Fruit fly (Drosophila melanogaster) whole organism, embryonic: Measurements from ENCODE around the gene Ret.

Source experiments
- Ada2b ChIP-seq: fragments of 200-800 bp; sonication (Bioruptor generic); IDR thresholded peaks from 2 replicates; pipeline ENCODE4 v1.3.6; 2022; ENCODE audit warnings: missing biosample characterization, missing genetic modification characterization
- Aef1 ChIP-seq: fragments of 200-800 bp; sonication (Bioruptor generic); IDR thresholded peaks from 3 replicates; pipeline ENCODE4 v1.3.6; 2022; ENCODE audit warnings: missing biosample characterization, missing genetic modification characterization
- Atf3 ChIP-seq: fragments of 200-800 bp; sonication (Bioruptor generic); optimal IDR thresholded peaks from 3 replicates; lab custom pipeline; 2016; ENCODE audit warnings: missing biosample characterization, missing genetic modification characterization
- CG10147 ChIP-seq: fragments of 200-800 bp; sonication (Bioruptor generic); optimal IDR thresholded peaks from 2 replicates; lab custom pipeline; 2019; ENCODE audit warnings: missing biosample characterization, mild to moderate bottlenecking, missing genetic modification characterization, moderate library complexity
- CG10366 ChIP-seq: fragments of 200-800 bp; sonication (Bioruptor generic); IDR thresholded peaks from 2 replicates; pipeline ENCODE4 v1.3.6; 2022; ENCODE audit warnings: missing biosample characterization, missing genetic modification characterization
- CG12104 ChIP-seq: fragments of 200-800 bp; sonication (Bioruptor generic); optimal IDR thresholded peaks from 3 replicates; lab custom pipeline; 2016; ENCODE audit warnings: missing biosample characterization, missing genetic modification characterization
- CG12299 ChIP-seq: fragments of 200-800 bp; sonication (Bioruptor generic); optimal IDR thresholded peaks from 2 replicates; lab custom pipeline; 2018; ENCODE audit warnings: missing biosample characterization, mild to moderate bottlenecking, missing genetic modification characterization
- CG12659 ChIP-seq: fragments of 200-800 bp; sonication (Bioruptor generic); optimal IDR thresholded peaks from 3 replicates; lab custom pipeline; 2017; ENCODE audit warnings: mild to moderate bottlenecking, missing biosample characterization, missing genetic modification reagents, missing genetic modification characterization
- CG13296 ChIP-seq: fragments of 200-800 bp; sonication (Bioruptor generic); optimal IDR thresholded peaks from 3 replicates; lab custom pipeline; 2018; ENCODE audit warnings: missing biosample characterization, mild to moderate bottlenecking, missing genetic modification characterization
- CG13424 ChIP-seq: fragments of 200-800 bp; sonication (Bioruptor generic); optimal IDR thresholded peaks from 2 replicates; lab custom pipeline; 2019; ENCODE audit warnings: missing biosample characterization, mild to moderate bottlenecking, missing genetic modification characterization, moderate library complexity
- CG13624 ChIP-seq: fragments of 200-800 bp; sonication (Bioruptor generic); optimal IDR thresholded peaks from 2 replicates; lab custom pipeline; 2016; ENCODE audit warnings: missing biosample characterization, missing genetic modification characterization
- CG14014 ChIP-seq: fragments of 200-800 bp; sonication (Bioruptor generic); IDR thresholded peaks from 2 replicates; pipeline ENCODE4 v1.3.6; 2022; ENCODE audit warnings: missing biosample characterization, missing genetic modification characterization
- CG1603 ChIP-seq: fragments of 200-800 bp; sonication (Bioruptor generic); optimal IDR thresholded peaks from 2 replicates; lab custom pipeline; 2019; ENCODE audit warnings: missing biosample characterization, mild to moderate bottlenecking, missing genetic modification characterization, moderate library complexity
- CG16779 ChIP-seq: fragments of 200-800 bp; sonication (Bioruptor generic); IDR thresholded peaks from 2 replicates; pipeline ENCODE4 v1.3.6; 2022; ENCODE audit warnings: missing biosample characterization, missing genetic modification characterization
- CG16813 ChIP-seq: fragments of 200-800 bp; sonication (Bioruptor generic); IDR thresholded peaks from 3 replicates; pipeline ENCODE4 v1.3.6; 2022; ENCODE audit warnings: missing biosample characterization, missing genetic modification characterization; ENCODE audit not compliant: partially characterized antibody
- CG17802 ChIP-seq: fragments of 200-800 bp; sonication (Bioruptor generic); optimal IDR thresholded peaks from 2 replicates; lab custom pipeline; 2018; ENCODE audit warnings: missing biosample characterization, mild to moderate bottlenecking, missing genetic modification characterization, moderate library complexity
- CG17912 ChIP-seq: fragments of 200-800 bp; sonication (Bioruptor generic); optimal IDR thresholded peaks from 2 replicates; lab custom pipeline; 2018; ENCODE audit warnings: missing biosample characterization, mild to moderate bottlenecking, missing genetic modification characterization
- CG30403 ChIP-seq: fragments of 200-800 bp; sonication (Bioruptor generic); optimal IDR thresholded peaks from 3 replicates; lab custom pipeline; 2016; ENCODE audit warnings: missing biosample characterization, missing genetic modification characterization
- CG33213 ChIP-seq: fragments of 200-800 bp; sonication (Bioruptor generic); optimal IDR thresholded peaks from 3 replicates; lab custom pipeline; 2016; ENCODE audit warnings: missing biosample characterization, missing genetic modification characterization
- CG34422 ChIP-seq: fragments of 200-800 bp; sonication (Bioruptor generic); IDR thresholded peaks from 3 replicates; pipeline ENCODE4 v1.3.6; 2022; ENCODE audit warnings: missing biosample characterization, missing genetic modification characterization
- CG43689 ChIP-seq: fragments of 200-800 bp; sonication (Bioruptor generic); IDR thresholded peaks from 2 replicates; pipeline ENCODE4 v1.3.6; 2022; ENCODE audit warnings: missing biosample characterization, missing genetic modification characterization
- CG4820 ChIP-seq: fragments of 200-800 bp; sonication (Bioruptor generic); optimal IDR thresholded peaks from 3 replicates; lab custom pipeline; 2016; ENCODE audit warnings: missing biosample characterization, missing genetic modification characterization
- CG4854 ChIP-seq: fragments of 200-800 bp; sonication (Bioruptor generic); optimal IDR thresholded peaks from 2 replicates; lab custom pipeline; 2016; ENCODE audit warnings: missing biosample characterization, missing genetic modification characterization, inconsistent platforms
- CG6272 ChIP-seq: fragments of 200-800 bp; sonication (Bioruptor generic); IDR thresholded peaks from 2 replicates; pipeline ENCODE4 v1.3.6; 2022; ENCODE audit warnings: missing biosample characterization, missing genetic modification characterization
- CG8478 ChIP-seq: fragments of >200 bp; optimal IDR thresholded peaks from 2 replicates; lab custom pipeline; 2018
- CoRest ChIP-seq: fragments of 200-800 bp; sonication (Bioruptor generic); optimal IDR thresholded peaks from 3 replicates; lab custom pipeline; 2018; ENCODE audit warnings: missing biosample characterization, mild to moderate bottlenecking, missing genetic modification characterization, moderate library complexity
- Deaf1 ChIP-seq: fragments of 200-800 bp; optimal IDR thresholded peaks from 3 replicates; lab custom pipeline; 2019; ENCODE audit warnings: missing biosample characterization, mild to moderate bottlenecking, missing genetic modification characterization, moderate library complexity
- Elba2 ChIP-seq: fragments of 200-800 bp; sonication (Bioruptor generic); optimal IDR thresholded peaks from 3 replicates; lab custom pipeline; 2016; ENCODE audit warnings: missing biosample characterization, missing genetic modification characterization
- GATAe ChIP-seq: fragments of 200-800 bp; sonication (Bioruptor generic); conservative IDR thresholded peaks from 2 replicates; pipeline ENCODE4 v1.3.6; 2022; ENCODE audit warnings: missing biosample characterization, missing genetic modification characterization
- Gsc ChIP-seq: fragments of 200-800 bp; sonication (Bioruptor generic); IDR thresholded peaks from 2 replicates; pipeline ENCODE4 v1.3.6; 2022; ENCODE audit warnings: missing biosample characterization, missing genetic modification characterization
- HLH3B ChIP-seq: fragments of 200-800 bp; sonication (Bioruptor generic); IDR thresholded peaks from 2 replicates; pipeline ENCODE4 v1.3.6; 2022; ENCODE audit warnings: missing biosample characterization, missing genetic modification characterization
- Hand ChIP-seq: fragments of 200-800 bp; sonication (Bioruptor generic); optimal IDR thresholded peaks from 2 replicates; lab custom pipeline; 2017; ENCODE audit warnings: mild to moderate bottlenecking, missing biosample characterization, missing genetic modification reagents, missing genetic modification characterization
- Hsf ChIP-seq: fragments of 200-800 bp; sonication (Bioruptor generic); optimal IDR thresholded peaks from 3 replicates; lab custom pipeline; 2016; ENCODE audit warnings: missing biosample characterization, missing genetic modification characterization
- Kr ChIP-seq: fragments of 200-800 bp; sonication (Bioruptor generic); optimal IDR thresholded peaks from 2 replicates; lab custom pipeline; 2017; ENCODE audit warnings: missing biosample characterization, mild to moderate bottlenecking, missing genetic modification characterization
- Mes4 ChIP-seq: fragments of 200-800 bp; sonication (Bioruptor generic); optimal IDR thresholded peaks from 2 replicates; lab custom pipeline; 2016; ENCODE audit warnings: missing biosample characterization, missing genetic modification characterization
- NFAT ChIP-seq: fragments of 200-800 bp; sonication (Bioruptor generic); IDR thresholded peaks from 2 replicates; pipeline ENCODE4 v1.3.6; 2022; ENCODE audit warnings: missing biosample characterization, missing genetic modification characterization
- Pdp1 ChIP-seq, 2 experiments: fragments of 200-800 bp; sonication (Bioruptor generic); optimal IDR thresholded peaks; 3 replicates each; lab custom pipeline; 2016; ENCODE audit warnings: missing biosample characterization in 2 of 2, missing genetic modification characterization in 2 of 2, mild to moderate bottlenecking in 1 of 2, moderate library complexity in 1 of 2
- btn ChIP-seq: fragments of 200-800 bp; sonication (Bioruptor generic); optimal IDR thresholded peaks from 2 replicates; lab custom pipeline; 2016; ENCODE audit warnings: missing biosample characterization, missing genetic modification characterization
- dmrt99B ChIP-seq: fragments of 200-800 bp; sonication (Bioruptor generic); optimal IDR thresholded peaks from 2 replicates; lab custom pipeline; 2018; ENCODE audit warnings: missing biosample characterization, mild to moderate bottlenecking, missing genetic modification characterization, moderate library complexity
- eve ChIP-seq, 2 experiments: fragments of >200 bp; optimal IDR thresholded peaks; 2 replicates each; lab custom pipeline; 2017; ENCODE audit warnings: missing biosample characterization in 2 of 2, missing genetic modification characterization in 2 of 2
- fd102C ChIP-seq: fragments of 200-800 bp; sonication (Bioruptor generic); optimal IDR thresholded peaks from 2 replicates; lab custom pipeline; 2018; ENCODE audit warnings: missing biosample characterization, mild to moderate bottlenecking, missing genetic modification characterization, moderate library complexity
- knrl ChIP-seq: fragments of 200-800 bp; sonication (Bioruptor generic); IDR thresholded peaks from 3 replicates; pipeline ENCODE4 v1.3.6; 2022; ENCODE audit warnings: missing biosample characterization, missing genetic modification characterization; ENCODE audit not compliant: partially characterized antibody
- nerfin-2 ChIP-seq: fragments of 200-800 bp; sonication (Bioruptor generic); IDR thresholded peaks from 2 replicates; pipeline ENCODE4 v1.3.6; 2022; ENCODE audit warnings: missing biosample characterization, missing genetic modification characterization; ENCODE audit not compliant: partially characterized antibody
- pum ChIP-seq: fragments of 200-800 bp; sonication (Bioruptor generic); optimal IDR thresholded peaks from 2 replicates; lab custom pipeline; 2016; ENCODE audit warnings: missing biosample characterization, missing genetic modification characterization
- seq ChIP-seq: fragments of 200-800 bp; sonication (Bioruptor generic); IDR thresholded peaks from 2 replicates; pipeline ENCODE4 v1.3.6; 2022; ENCODE audit warnings: missing biosample characterization, missing genetic modification characterization
- unpg ChIP-seq: fragments of 200-800 bp; sonication (Bioruptor generic); optimal IDR thresholded peaks from 3 replicates; lab custom pipeline; 2018; ENCODE audit warnings: missing biosample characterization, mild to moderate bottlenecking, missing genetic modification characterization, moderate library complexity
- zen ChIP-seq: fragments of 200-800 bp; sonication (Bioruptor generic); optimal IDR thresholded peaks from 3 replicates; lab custom pipeline; 2018; ENCODE audit warnings: missing biosample characterization, mild to moderate bottlenecking, missing genetic modification characterization, moderate library complexity
- zfh2 ChIP-seq: fragments of 200-800 bp; sonication (Bioruptor generic); optimal IDR thresholded peaks from 2 replicates; lab custom pipeline; 2016; ENCODE audit warnings: missing biosample characterization, missing genetic modification characterization

Ret gene

DNA sequence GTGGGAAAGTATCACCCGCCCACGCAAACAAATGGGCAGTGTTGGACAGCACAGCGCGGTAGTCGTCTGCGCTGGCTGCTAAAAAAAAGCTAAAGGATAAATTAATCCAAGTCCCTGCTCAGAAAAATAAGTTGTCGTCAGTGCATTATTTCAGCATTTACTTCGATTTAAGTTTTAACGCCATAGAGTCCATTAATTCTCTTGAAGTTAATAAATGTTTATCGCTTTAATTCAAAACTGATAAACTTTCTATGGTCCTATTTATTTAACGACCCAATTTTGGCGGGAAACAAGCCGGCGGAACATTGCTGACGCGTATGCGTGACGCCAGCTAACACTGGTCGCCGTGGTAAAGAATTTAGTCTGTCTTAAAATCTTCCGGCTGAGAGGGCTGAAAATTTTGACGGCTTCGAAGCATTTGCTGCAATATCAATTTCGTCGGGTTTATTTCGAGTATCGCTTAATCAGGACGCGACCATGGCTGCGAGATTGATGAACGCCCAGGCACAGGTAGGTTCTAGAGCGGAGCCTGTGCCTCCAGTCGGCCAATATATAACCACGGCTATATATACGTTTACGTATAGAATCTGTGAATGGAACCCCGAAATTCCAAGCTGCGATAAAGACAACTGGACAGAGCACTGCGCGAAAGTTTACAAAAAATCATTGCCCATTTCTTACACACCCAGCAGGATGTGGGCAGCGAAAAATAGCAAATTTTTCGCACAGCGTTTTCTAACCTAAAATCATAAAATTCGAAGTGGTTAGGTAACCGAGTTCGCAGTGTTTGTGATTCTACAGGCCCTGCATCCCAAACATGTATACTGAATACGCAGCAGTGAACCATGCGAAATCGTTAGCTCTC lies 30.0 kb downstream of the Ret start, which contains the start of the genes mAcon1, CG43345 and CG43346 (continued):
- TF ChIP-seq eve (GFP tag; optimal IDR thresholded peaks at IDR 0.05; lab: Kevin White, UChicago) (no peak), Aef1 (peak; percentile 51), CG6272 (peak; percentile 60), CG17802 (no peak), CG8478 (lab: Kevin White, UChicago) (no peak), Pdp1 (GFP tag; optimal IDR thresholded peaks at IDR 0.05; lab: Kevin White, UChicago) (peak; percentile 83 to 97), CG13296 (peak; percentile 82), knrl (GFP tag; lab: Robert Waterston, UW) (peak; percentile 24; the same call in 1 of the 3 replicates), CG10366 (peak; percentile 53), Atf3 (GFP tag; lab: Kevin White, UChicago) (peak; percentile 79), pum (GFP tag; lab: Kevin White, UChicago) (peak; percentile 90), CG17912 (GFP tag; lab: Kevin White, UChicago) (no peak), zen (tag; lab: Kevin White, UChicago) (peak; percentile 75), CG12299 (tag; lab: Kevin White, UChicago) (peak; percentile 64), Deaf1 (tag; lab: Kevin White, UChicago) (no peak), GATAe (GFP tag; lab: Robert Waterston, UW) (no peak; the same call in 1 of the 2 replicates), dmrt99B (tag; lab: Kevin White, UChicago) (no peak), CG30403 (GFP tag; lab: Kevin White, UChicago) (peak; percentile 87), nerfin-2 (GFP tag; lab: Robert Waterston, UW) (no peak), Mes4 (peak; percentile 73), CG16779 (GFP tag; lab: Robert Waterston, UW) (no peak), CoRest (tag; lab: Kevin White, UChicago) (peak; percentile 87), Kr (GFP tag; lab: Kevin White, UChicago) (no peak), CG4854 (GFP tag; lab: Kevin White, UChicago) (peak; percentile 69), CG1603 (tag; lab: Kevin White, UChicago) (no peak), zfh2 (GFP tag; lab: Kevin White, UChicago) (peak; percentile 94), Elba2 (GFP tag; lab: Kevin White, UChicago) (peak; percentile 11), Hsf (GFP tag; lab: Kevin White, UChicago) (peak; percentile 88), CG13424 (tag; lab: Kevin White, UChicago) (peak; percentile 77), HLH3B (GFP tag; lab: Robert Waterston, UW) (peak; percentile 46; the same call in 1 of the 2 replicates), fd102C (peak; percentile 5), btn (GFP tag; lab: Kevin White, UChicago) (peak; percentile 51), Gsc (0 out of 2 replicates have a peak, but pooled peaks have one; percentile 8), CG12659 (GFP tag; lab: Kevin White, UChicago) (peak; percentile 90), CG33213 (GFP tag; lab: Kevin White, UChicago) (peak; percentile 53), NFAT (no peak), CG13624 (peak; percentile 91), CG14014 (GFP tag; lab: Robert Waterston, UW) (peak; percentile 75), unpg (peak; percentile 64), CG43689 (no peak), Hand (GFP tag; lab: Kevin White, UChicago) (no peak), CG4820 (GFP tag; lab: Kevin White, UChicago) (peak; percentile 77), CG10147 (peak; percentile 81), CG16813 (GFP tag; lab: Robert Waterston, UW) (no peak; the same call in 2 of the 3 replicates), Ada2b (peak; percentile 33; the same call in 1 of the 2 replicates), seq (GFP tag; lab: Robert Waterston, UW) (peak; percentile 57; the same call in 1 of the 2 replicates), CG12104 (GFP tag; lab: Kevin White, UChicago) (peak; percentile 64), CG34422 (GFP tag; lab: Robert Waterston, UW) (peak; percentile 57; the same call in 1 of the 3 replicates)
